Worm (Caenorhabditis elegans) whole organism, L3 larva: Measurements from ENCODE around the gene sqt-1.

Experiments
- ZK546.5 ChIP-seq: sonication (generic microtip); optimal IDR thresholded peaks from 2 replicates; lab custom pipeline; 2017; ENCODE audit warnings: missing biosample characterization, missing genetic modification characterization
- ama-1 ChIP-seq: fragments of 150-350 bp; optimal IDR thresholded peaks from 2 replicates; lab custom pipeline; 2018
- ceh-16 ChIP-seq: sonication (generic microtip); optimal IDR thresholded peaks from 2 replicates; lab custom pipeline; 2017; ENCODE audit warnings: missing biosample characterization, missing genetic modification characterization
- ceh-9 ChIP-seq: sonication (generic microtip); optimal IDR thresholded peaks from 2 replicates; lab custom pipeline; 2018; ENCODE audit warnings: missing biosample characterization, missing genetic modification characterization
- elt-2 ChIP-seq: sonication (generic microtip); optimal IDR thresholded peaks from 2 replicates; lab custom pipeline; 2016; ENCODE audit warnings: missing genetic modification reagents, mild to moderate bottlenecking, missing genetic modification characterization, missing compliant biosample characterization
- fkh-10 ChIP-seq: sonication (generic microtip); optimal IDR thresholded peaks from 2 replicates; lab custom pipeline; 2017; ENCODE audit warnings: missing biosample characterization, missing genetic modification reagents, missing genetic modification characterization
- fkh-2 ChIP-seq: fragments of 150-350 bp; optimal IDR thresholded peaks from 2 replicates; lab custom pipeline; 2014; ENCODE audit warnings: missing biosample characterization, missing genetic modification reagents, missing genetic modification characterization
- jun-1 ChIP-seq: fragments of 150-350 bp; optimal IDR thresholded peaks from 2 replicates; lab custom pipeline; 2014; ENCODE audit warnings: missing biosample characterization, missing genetic modification reagents, missing genetic modification characterization
- lsy-12 ChIP-seq: sonication (generic microtip); optimal IDR thresholded peaks from 2 replicates; lab custom pipeline; 2016; ENCODE audit warnings: mild to moderate bottlenecking, missing genetic modification characterization, missing compliant biosample characterization
- mdl-1 ChIP-seq: fragments of 150-350 bp; optimal IDR thresholded peaks from 2 replicates; lab custom pipeline; 2014; ENCODE audit warnings: missing biosample characterization, missing genetic modification characterization
- nfya-1 ChIP-seq: sonication (generic microtip); optimal IDR thresholded peaks from 2 replicates; lab custom pipeline; 2017; ENCODE audit warnings: missing genetic modification characterization, mild to moderate bottlenecking, missing compliant biosample characterization, antibody characterized with exemption, moderate library complexity; ENCODE audit not compliant: insufficient read depth
- skn-1 ChIP-seq: fragments of 150-350 bp; optimal IDR thresholded peaks from 2 replicates; lab custom pipeline; 2014; ENCODE audit warnings: missing biosample characterization, missing genetic modification characterization
- unc-62 ChIP-seq: fragments of 150-350 bp; sonication (generic microtip); optimal IDR thresholded peaks from 4 replicates; lab custom pipeline; 2014; ENCODE audit warnings: missing biosample characterization, missing genetic modification reagents, missing genetic modification characterization
- ztf-11 ChIP-seq: fragments of 150-350 bp; optimal IDR thresholded peaks from 2 replicates; lab custom pipeline; 2014; ENCODE audit warnings: missing biosample characterization, missing genetic modification characterization

ce11 chrII:11344554-11344953 is 6.9 kb upstream of the sqt-1 start:
- TF ChIP-seq elt-2 (no peak), mdl-1 (no peak), unc-62 (GFP tag; lab: Kevin White, UChicago) (no peak), ZK546.5 (tag; lab: Kevin White, UChicago) (no peak), ama-1 (lab: Kevin White, UChicago) (no peak), lsy-12 (no peak), jun-1 (tag; lab: Kevin White, UChicago) (no peak), fkh-2 (tag; lab: Kevin White, UChicago) (no peak), ceh-9 (tag; lab: Kevin White, UChicago) (no peak), ztf-11 (tag; lab: Kevin White, UChicago) (no peak), skn-1 (no peak), nfya-1 (tag; lab: Kevin White, UChicago) (no peak), ceh-16 (no peak), fkh-10 (GFP tag; lab: Kevin White, UChicago) (no peak)
